Worm (Caenorhabditis elegans): ENCODE measurements around the gene C44H9.5.

Gene C44H9.5

ce11 chrV:12849736-12850135, at the start of gene C44H9.5:
Gene C44H9.5 (minus strand): TSS chrV:12849864.
- peak; percentile 49 for TF ChIP-seq nhr-80 (tag; optimal IDR thresholded peaks at IDR 0.05)
- TF ChIP-seq madf-6 (GFP tag; IDR thresholded peaks at IDR 0.05), result no peak

- TF ChIP-seq lin-26 (GFP tag; IDR thresholded peaks at IDR 0.05) (no peak), nfyb-1 (GFP tag; IDR thresholded peaks at IDR 0.05) (no peak), dpl-1 (GFP tag; optimal IDR thresholded peaks at IDR 0.05) (no peak), bed-1 (GFP tag; IDR thresholded peaks at IDR 0.05) (no peak), Y67H2A.10 (GFP tag; conservative IDR thresholded peaks at IDR 0.05) (no peak), ztf-28 (GFP tag; IDR thresholded peaks at IDR 0.05) (no peak), rpc-1 (optimal IDR thresholded peaks at IDR 0.05) (no peak), rpc-1 (tag; optimal IDR thresholded peaks at IDR 0.05) (no peak), dpff-1 (tag; optimal IDR thresholded peaks at IDR 0.05) (no peak), gei-17 (GFP tag; optimal IDR thresholded peaks at IDR 0.05) (no peak), ccch-3 (GFP tag; optimal IDR thresholded peaks at IDR 0.05) (no peak), aptf-3 (GFP tag; IDR thresholded peaks at IDR 0.05) (no peak), hmg-20 (GFP tag; IDR thresholded peaks at IDR 0.05) (no peak), ceh-79 (tag; optimal IDR thresholded peaks at IDR 0.05) (no peak), ets-4 (GFP tag; optimal IDR thresholded peaks at IDR 0.05) (no peak), C06A6.2 (GFP tag; conservative IDR thresholded peaks at IDR 0.05) (no peak)
These were observed 49.0 kb upstream of the C44H9.5 start for ce11 chrV:12898583-12899232.

ce11 chrV:12897338-12897737, 47.7 kb upstream of the C44H9.5 start:
- TF ChIP-seq nfya-2 (GFP tag; IDR thresholded peaks at IDR 0.05) (no peak), lag-1 (GFP tag; IDR thresholded peaks at IDR 0.05) (no peak), cebp-1 (GFP tag; IDR thresholded peaks at IDR 0.05) (0 out of 2 replicates have a peak, but pooled peaks have one; percentile 25), cebp-1 (tag; optimal IDR thresholded peaks at IDR 0.05) (no peak)

ce11 chrV:12896850-12897249, 47.2 kb upstream of the C44H9.5 start:
- TF ChIP-seq gei-17 (GFP tag; optimal IDR thresholded peaks at IDR 0.05) (no peak), zim-3 (tag; optimal IDR thresholded peaks at IDR 0.05) (no peak), ets-4 (GFP tag; optimal IDR thresholded peaks at IDR 0.05) (no peak), tbp1 (GFP tag; optimal IDR thresholded peaks at IDR 0.05) (no peak), tbx-9 (tag; optimal IDR thresholded peaks at IDR 0.05; ENCODE audit: borderline replicate concordance) (no peak), egl-18 (GFP tag; IDR thresholded peaks at IDR 0.05) (no peak), nhr-179 (tag; optimal IDR thresholded peaks at IDR 0.05) (no peak)

ce11 chrV:12895772-12896171, 46.1 kb upstream of the C44H9.5 start, which contains the start of gene ttbk-7:
Gene ttbk-7 (minus strand): TSS chrV:12895872.
- TF ChIP-seq nfyb-1 (GFP tag; IDR thresholded peaks at IDR 0.05) (no peak), mxl-1 (tag; optimal IDR thresholded peaks at IDR 0.05) (no peak), unc-62 (GFP tag; optimal IDR thresholded peaks at IDR 0.05) (no peak), F49E8.2 (tag; optimal IDR thresholded peaks at IDR 0.05; ENCODE audit: insufficient read depth) (no peak), gei-17 (GFP tag; optimal IDR thresholded peaks at IDR 0.05) (no peak), ztf-22 (GFP tag; optimal IDR thresholded peaks at IDR 0.05) (no peak), C06A6.2 (GFP tag; conservative IDR thresholded peaks at IDR 0.05) (no peak), sdz-38 (tag; optimal IDR thresholded peaks at IDR 0.05) (no peak), somi-1 (GFP tag; optimal IDR thresholded peaks at IDR 0.05) (no peak), snpc-1.1 (tag; optimal IDR thresholded peaks at IDR 0.05; ENCODE audit: insufficient read depth) (no peak), die-1 (tag; optimal IDR thresholded peaks at IDR 0.05) (no peak)

All from whole organism, young adult.